Worm (Caenorhabditis elegans) whole organism, L4/young adult: Measurements from ENCODE around the gene cdd-2.

Experiments used
- W03F9.2 ChIP-seq: fragments of 150-350 bp; optimal IDR thresholded peaks from 2 replicates; lab custom pipeline; 2014; ENCODE audit warnings: missing biosample characterization, missing genetic modification characterization
- him-1 ChIP-seq: sonication (generic microtip); optimal IDR thresholded peaks from 2 replicates; lab custom pipeline; 2016; ENCODE audit warnings: missing genotype, missing genetic modification reagents, missing genetic modification characterization, missing compliant biosample characterization

- TF ChIP-seq W03F9.2 (no peak), him-1 (tag; lab: Kevin White, UChicago) (no peak)
Observed at ce11 chrIV:7499302-7499701, 48.4 kb downstream of the cdd-2 start.
